Fruit fly (Drosophila melanogaster) whole organism, embryonic: Measurements from ENCODE around the gene Lipt2.
A peak's percentile ranks its signal among the peaks of the same experiment; 100 is the strongest.

Experiments
- Asciz ChIP-seq: fragments of 200-800 bp; sonication (Bioruptor generic); optimal IDR thresholded peaks from 2 replicates; lab custom pipeline; 2017; ENCODE audit warnings: missing biosample characterization, mild to moderate bottlenecking, missing genetic modification characterization, missing genetic modification reagents
- Bgb ChIP-seq: fragments of 200-800 bp; sonication (Bioruptor generic); IDR thresholded peaks from 2 replicates; pipeline ENCODE4 v1.3.6; 2022; ENCODE audit warnings: missing biosample characterization, missing genetic modification characterization; ENCODE audit not compliant: partially characterized antibody
- CG13287 ChIP-seq: fragments of 200-800 bp; sonication (Bioruptor generic); IDR thresholded peaks from 2 replicates; pipeline ENCODE4 v1.3.6; 2022; ENCODE audit warnings: missing biosample characterization, missing genetic modification characterization; ENCODE audit not compliant: partially characterized antibody
- CG14965 ChIP-seq: fragments of 200-800 bp; sonication (Bioruptor generic); optimal IDR thresholded peaks from 2 replicates; lab custom pipeline; 2016; ENCODE audit warnings: missing biosample characterization, missing genetic modification characterization, borderline replicate concordance
- CG16813 ChIP-seq: fragments of 200-800 bp; sonication (Bioruptor generic); IDR thresholded peaks from 3 replicates; pipeline ENCODE4 v1.3.6; 2022; ENCODE audit warnings: missing biosample characterization, missing genetic modification characterization; ENCODE audit not compliant: partially characterized antibody
- CG18476 ChIP-seq: fragments of 200-800 bp; sonication (Bioruptor generic); optimal IDR thresholded peaks from 2 replicates; lab custom pipeline; 2016; ENCODE audit warnings: missing biosample characterization, mild to moderate bottlenecking, missing genetic modification characterization
- CG34224 ChIP-seq: fragments of 200-800 bp; sonication (Bioruptor generic); IDR thresholded peaks from 3 replicates; pipeline ENCODE4 v1.3.6; 2022; ENCODE audit warnings: missing biosample characterization, missing genetic modification characterization; ENCODE audit not compliant: partially characterized antibody
- CG34422 ChIP-seq: fragments of 200-800 bp; sonication (Bioruptor generic); IDR thresholded peaks from 3 replicates; pipeline ENCODE4 v1.3.6; 2022; ENCODE audit warnings: missing biosample characterization, missing genetic modification characterization
- CG4360 ChIP-seq: fragments of 200-800 bp; sonication (Bioruptor generic); IDR thresholded peaks from 2 replicates; pipeline ENCODE4 v1.3.6; 2022; ENCODE audit warnings: missing biosample characterization, missing genetic modification characterization
- CG4617 ChIP-seq: fragments of 200-800 bp; sonication (Bioruptor generic); optimal IDR thresholded peaks from 3 replicates; lab custom pipeline; 2016; ENCODE audit warnings: missing biosample characterization, missing genetic modification characterization, borderline replicate concordance
- CG9609 ChIP-seq: fragments of 200-800 bp; sonication (Bioruptor generic); optimal IDR thresholded peaks from 3 replicates; lab custom pipeline; 2016; ENCODE audit warnings: missing biosample characterization, missing genetic modification characterization
- CG9797 ChIP-seq: fragments of 200-800 bp; sonication (Bioruptor generic); optimal IDR thresholded peaks from 3 replicates; lab custom pipeline; 2018; ENCODE audit warnings: missing biosample characterization, mild to moderate bottlenecking, missing genetic modification characterization
- Dbx ChIP-seq: fragments of 200-800 bp; sonication (Bioruptor generic); IDR thresholded peaks from 3 replicates; pipeline ENCODE4 v1.3.6; 2022; ENCODE audit warnings: missing biosample characterization, missing genetic modification characterization
- Dll ChIP-seq: fragments of 200-800 bp; sonication (Bioruptor generic); IDR thresholded peaks from 4 replicates; pipeline ENCODE4 v1.3.6; 2022; ENCODE audit warnings: missing biosample characterization, missing genetic modification characterization; ENCODE audit not compliant: partially characterized antibody
- MBD-R2 ChIP-seq: fragments of 200-800 bp; sonication (Bioruptor generic); IDR thresholded peaks from 2 replicates; pipeline ENCODE4 v1.3.6; 2022; ENCODE audit warnings: missing biosample characterization, missing genetic modification characterization
- MESR4 ChIP-seq: fragments of 200-800 bp; sonication (Bioruptor generic); optimal IDR thresholded peaks from 2 replicates; lab custom pipeline; 2018; ENCODE audit warnings: missing biosample characterization, mild to moderate bottlenecking, missing genetic modification characterization, moderate library complexity
- MTF-1 ChIP-seq: fragments of 200-800 bp; sonication (Bioruptor generic); optimal IDR thresholded peaks from 2 replicates; lab custom pipeline; 2018; ENCODE audit warnings: missing biosample characterization, mild to moderate bottlenecking, missing genetic modification characterization, borderline replicate concordance
- Med ChIP-seq: fragments of 200-800 bp; sonication (Bioruptor generic); peaks from one replicate; lab custom pipeline; 2016; ENCODE audit warnings: missing biosample characterization, missing genetic modification characterization, mild to moderate bottlenecking, inconsistent platforms, moderate library complexity
- Scr ChIP-seq: fragments of 200-800 bp; sonication (Bioruptor generic); IDR thresholded peaks from 2 replicates; pipeline ENCODE4 v1.3.6; 2022; ENCODE audit warnings: missing biosample characterization, missing genetic modification characterization; ENCODE audit not compliant: partially characterized antibody
- Sin3A ChIP-seq: fragments of >200 bp; optimal IDR thresholded peaks from 2 replicates; lab custom pipeline; 2018
- YL-1 ChIP-seq: fragments of 200-800 bp; sonication (Bioruptor generic); optimal IDR thresholded peaks from 3 replicates; lab custom pipeline; 2017; ENCODE audit warnings: missing biosample characterization, mild to moderate bottlenecking, missing genetic modification characterization
- chn ChIP-seq: fragments of 200-800 bp; sonication (Bioruptor generic); optimal IDR thresholded peaks from 2 replicates; lab custom pipeline; 2016; ENCODE audit warnings: missing biosample characterization, missing genetic modification characterization
- ci ChIP-seq: fragments of 200-800 bp; sonication (Bioruptor generic); IDR thresholded peaks from 3 replicates; pipeline ENCODE4 v1.3.6; 2022; ENCODE audit warnings: missing biosample characterization, missing genetic modification characterization
- crc ChIP-seq: fragments of 200-800 bp; sonication (Bioruptor generic); optimal IDR thresholded peaks from 2 replicates; lab custom pipeline; 2016; ENCODE audit warnings: missing biosample characterization, missing genetic modification characterization
- en ChIP-seq: fragments of 200-800 bp; sonication (Bioruptor generic); optimal IDR thresholded peaks from 2 replicates; lab custom pipeline; 2016; ENCODE audit warnings: missing biosample characterization, missing genetic modification characterization
- fd96Cb ChIP-seq: fragments of 200-800 bp; sonication (Bioruptor generic); optimal IDR thresholded peaks from 2 replicates; lab custom pipeline; 2018; ENCODE audit warnings: missing biosample characterization, mild to moderate bottlenecking, missing genetic modification characterization, moderate library complexity
- fru ChIP-seq: fragments of >200 bp; optimal IDR thresholded peaks from 2 replicates; lab custom pipeline; 2017
- gcm2 ChIP-seq: fragments of 200-800 bp; sonication (Bioruptor generic); optimal IDR thresholded peaks from 2 replicates; lab custom pipeline; 2016; ENCODE audit warnings: missing biosample characterization, missing genetic modification characterization
- gfzf ChIP-seq: fragments of 200-800 bp; sonication (Bioruptor generic); optimal IDR thresholded peaks from 2 replicates; lab custom pipeline; 2016; ENCODE audit warnings: missing biosample characterization, mild to moderate bottlenecking, missing genetic modification characterization, moderate library complexity
- her ChIP-seq: fragments of 200-800 bp; sonication (Bioruptor generic); optimal IDR thresholded peaks from 2 replicates; lab custom pipeline; 2016; ENCODE audit warnings: missing biosample characterization, missing genetic modification characterization
- jing ChIP-seq: fragments of 200-800 bp; sonication (Bioruptor generic); optimal IDR thresholded peaks from 2 replicates; lab custom pipeline; 2018; ENCODE audit warnings: missing biosample characterization, mild to moderate bottlenecking, missing genetic modification characterization
- pzg ChIP-seq: fragments of 200-800 bp; sonication (Bioruptor generic); optimal IDR thresholded peaks from 3 replicates; lab custom pipeline; 2018; ENCODE audit warnings: missing biosample characterization, mild to moderate bottlenecking, missing genetic modification characterization, moderate library complexity
- sens ChIP-seq: fragments of 200-800 bp; sonication (Bioruptor generic); peaks from one replicate; lab custom pipeline; 2016; ENCODE audit warnings: missing biosample characterization, missing genetic modification characterization
- slou ChIP-seq: fragments of 200-800 bp; sonication (Bioruptor generic); optimal IDR thresholded peaks from 3 replicates; lab custom pipeline; 2016; ENCODE audit warnings: missing biosample characterization, missing genetic modification characterization
- yki ChIP-seq: fragments of >200 bp; optimal IDR thresholded peaks from 3 replicates; lab custom pipeline; 2018

Lipt2 gene

DNA sequence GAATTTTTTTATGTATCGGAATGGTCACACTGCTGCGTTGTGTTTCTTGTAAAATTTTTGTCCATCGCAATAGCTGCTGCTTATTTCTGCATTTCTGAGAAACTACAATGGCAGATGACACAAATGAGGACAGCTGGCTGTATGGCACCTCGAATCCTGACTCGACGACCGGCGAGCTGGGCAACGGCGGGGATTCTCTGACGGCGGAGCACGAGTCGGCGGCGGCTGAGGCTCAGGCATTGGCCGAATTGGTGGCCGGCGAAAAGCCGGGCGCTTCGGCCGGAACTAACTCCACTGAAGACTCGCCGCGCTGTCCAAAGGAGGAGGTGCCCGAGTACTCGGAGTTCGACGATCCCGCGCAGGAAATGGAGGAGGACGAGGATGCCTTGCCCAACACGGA lies 47.9 kb upstream of the Lipt2 start, which contains the start of gene Fip1:
Gene Fip1, plus strand, starts transcription at position 10 of the 400 bp plus-strand sequence.
- TF ChIP-seq Dbx (0 out of 3 replicates have a peak, but pooled peaks have one; percentile 19), gfzf (peak; percentile 48), yki (lab: Kevin White, UChicago) (no peak), Dll (GFP tag; lab: Robert Waterston, UW) (0 out of 4 replicates have a peak, but pooled peaks have one; percentile 39), Bgb (GFP tag; lab: Robert Waterston, UW) (peak; percentile 32; the same call in 1 of the 2 replicates), CG9797 (GFP tag; lab: Kevin White, UChicago) (peak; percentile 46), CG34422 (GFP tag; lab: Robert Waterston, UW) (peak; percentile 74; the same call in 1 of the 3 replicates), CG16813 (GFP tag; lab: Robert Waterston, UW) (0 out of 3 replicates have a peak, but pooled peaks have one; percentile 10), fd96Cb (tag; lab: Kevin White, UChicago) (no peak), pzg (peak; percentile 6), MBD-R2 (GFP tag; lab: Robert Waterston, UW) (peak; percentile 72), CG18476 (GFP tag; lab: Kevin White, UChicago) (no peak), CG4617 (GFP tag; lab: Kevin White, UChicago) (peak; percentile 45), CG13287 (GFP tag; lab: Robert Waterston, UW) (peak; percentile 29; the same call in 1 of the 2 replicates), Med (GFP tag; lab: Kevin White, UChicago) (peak; percentile 67), CG34224 (GFP tag; lab: Robert Waterston, UW) (0 out of 3 replicates have a peak, but pooled peaks have one; percentile 18), MESR4 (GFP tag; lab: Kevin White, UChicago) (peak; percentile 77), jing (GFP tag; lab: Kevin White, UChicago) (no peak), CG9609 (GFP tag; lab: Kevin White, UChicago) (no peak), YL-1 (GFP tag; lab: Kevin White, UChicago) (peak; percentile 22), gcm2 (GFP tag; lab: Kevin White, UChicago) (no peak), slou (no peak), Asciz (GFP tag; lab: Kevin White, UChicago) (no peak), CG4360 (GFP tag; lab: Robert Waterston, UW) (peak; percentile 43; the same call in 1 of the 2 replicates), Scr (GFP tag; lab: Robert Waterston, UW) (peak; percentile 31; the same call in 1 of the 2 replicates), CG14965 (GFP tag; lab: Kevin White, UChicago) (no peak), crc (GFP tag; lab: Kevin White, UChicago) (no peak), ci (GFP tag; lab: Robert Waterston, UW) (no peak), fru (lab: Kevin White, UChicago) (no peak), Sin3A (lab: Kevin White, UChicago) (peak; percentile 2)

DNA sequence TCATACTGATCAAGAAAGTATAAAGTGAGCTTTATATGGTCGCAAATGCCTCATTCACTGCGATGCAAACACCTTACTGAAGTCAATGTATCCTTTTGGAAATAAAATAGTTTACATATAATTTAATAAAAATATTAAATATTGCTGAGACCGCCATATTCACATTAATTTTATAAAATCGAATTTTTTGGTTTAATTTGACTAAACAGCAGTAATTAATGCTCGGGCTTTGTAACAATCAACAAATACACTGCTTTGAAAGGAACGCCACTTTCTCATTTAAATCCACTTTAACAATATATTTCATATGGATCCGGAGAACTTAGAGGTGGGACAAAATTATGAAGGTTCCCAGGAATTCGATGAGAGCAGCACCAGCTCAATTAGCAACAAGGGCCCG lies 43.4 kb upstream of the Lipt2 start, which contains the start of gene sac:
Gene sac, plus strand, starts transcription at position 301 of the 400 bp plus-strand sequence.
- TF ChIP-seq chn (GFP tag; lab: Kevin White, UChicago) (no peak), en (GFP tag; lab: Kevin White, UChicago) (no peak), sens (GFP tag; lab: Kevin White, UChicago) (peak; percentile 13), MTF-1 (GFP tag; lab: Kevin White, UChicago) (no peak), her (GFP tag; lab: Kevin White, UChicago) (no peak)
